Fruit fly (Drosophila melanogaster) whole organism, embryonic: ENCODE measurements around the gene sdt.

Experiments
- ATbp ChIP-seq: fragments of 200-800 bp; sonication (Bioruptor generic); optimal IDR thresholded peaks from 2 replicates; lab custom pipeline; 2017; ENCODE audit warnings: missing biosample characterization, mild to moderate bottlenecking, missing genetic modification characterization, missing genetic modification reagents
- Awh ChIP-seq: fragments of 200-800 bp; sonication (Bioruptor generic); IDR thresholded peaks from 2 replicates; pipeline ENCODE4, ENCODE4 v1.3.6; 2022; ENCODE audit warnings: missing biosample characterization, missing genetic modification characterization
- B-H2 ChIP-seq: fragments of 200-800 bp; sonication (Bioruptor generic); optimal IDR thresholded peaks from 2 replicates; lab custom pipeline; 2018; ENCODE audit warnings: missing biosample characterization, mild to moderate bottlenecking, missing genetic modification characterization
- CG10462 ChIP-seq: fragments of 200-800 bp; sonication (Bioruptor generic); optimal IDR thresholded peaks from 2 replicates; lab custom pipeline; 2016; ENCODE audit warnings: missing biosample characterization, missing genetic modification characterization
- CG11085 ChIP-seq: fragments of 200-800 bp; sonication (Bioruptor generic); IDR thresholded peaks from 2 replicates; pipeline ENCODE4 v1.3.6; 2022; ENCODE audit warnings: missing biosample characterization, missing genetic modification characterization
- CG14710 ChIP-seq: fragments of 200-800 bp; sonication (Bioruptor generic); optimal IDR thresholded peaks from 3 replicates; lab custom pipeline; 2019; ENCODE audit warnings: missing biosample characterization, mild to moderate bottlenecking, missing genetic modification characterization, moderate library complexity
- CG15011 ChIP-seq: fragments of 200-800 bp; sonication (Bioruptor generic); optimal IDR thresholded peaks from 3 replicates; lab custom pipeline; 2018; ENCODE audit warnings: missing biosample characterization, mild to moderate bottlenecking, missing genetic modification characterization
- CG15696 ChIP-seq: fragments of 200-800 bp; sonication (Bioruptor generic); optimal IDR thresholded peaks from 2 replicates; lab custom pipeline; 2019; ENCODE audit warnings: missing biosample characterization, mild to moderate bottlenecking, missing genetic modification characterization, moderate library complexity
- CG2678 ChIP-seq: fragments of 200-800 bp; sonication (Bioruptor generic); optimal IDR thresholded peaks from 3 replicates; lab custom pipeline; 2019; ENCODE audit warnings: missing biosample characterization, mild to moderate bottlenecking, missing genetic modification characterization, moderate library complexity
- CG30020 ChIP-seq: fragments of 200-800 bp; optimal IDR thresholded peaks from 2 replicates; lab custom pipeline; 2019; ENCODE audit warnings: missing biosample characterization, mild to moderate bottlenecking, missing genetic modification characterization, moderate library complexity
- CG3163 ChIP-seq: fragments of 200-800 bp; sonication (Bioruptor generic); optimal IDR thresholded peaks from 3 replicates; lab custom pipeline; 2016; ENCODE audit warnings: missing biosample characterization, missing genetic modification characterization
- CG32767 ChIP-seq: fragments of 200-800 bp; sonication (Bioruptor generic); IDR thresholded peaks from 2 replicates; pipeline ENCODE4 v1.3.6; 2022; ENCODE audit warnings: missing biosample characterization, missing genetic modification characterization
- CG43689 ChIP-seq: fragments of 200-800 bp; sonication (Bioruptor generic); IDR thresholded peaks from 2 replicates; pipeline ENCODE4 v1.3.6; 2022; ENCODE audit warnings: missing biosample characterization, missing genetic modification characterization
- CG4730 ChIP-seq: fragments of 200-800 bp; sonication (Bioruptor generic); IDR thresholded peaks from 2 replicates; pipeline ENCODE4 v1.3.6; 2022; ENCODE audit warnings: missing biosample characterization, missing genetic modification characterization
- CG5245 ChIP-seq: fragments of 200-800 bp; sonication (Bioruptor generic); optimal IDR thresholded peaks from 3 replicates; lab custom pipeline; 2016; ENCODE audit warnings: missing biosample characterization, missing genetic modification characterization
- CG7271 ChIP-seq: fragments of 200-800 bp; sonication (Bioruptor generic); optimal IDR thresholded peaks from 2 replicates; lab custom pipeline; 2018; ENCODE audit warnings: missing biosample characterization, mild to moderate bottlenecking, missing genetic modification characterization, moderate library complexity
- CG7357 ChIP-seq: fragments of 200-800 bp; sonication (Bioruptor generic); IDR thresholded peaks from 3 replicates; pipeline ENCODE4 v1.3.6; 2022; ENCODE audit warnings: missing biosample characterization, missing genetic modification characterization
- CG7839 ChIP-seq: fragments of 200-800 bp; sonication (Bioruptor generic); optimal IDR thresholded peaks from 3 replicates; lab custom pipeline; 2018; ENCODE audit warnings: missing biosample characterization, mild to moderate bottlenecking, missing genetic modification characterization, moderate library complexity
- CG9797 ChIP-seq: fragments of 200-800 bp; sonication (Bioruptor generic); optimal IDR thresholded peaks from 3 replicates; lab custom pipeline; 2018; ENCODE audit warnings: missing biosample characterization, mild to moderate bottlenecking, missing genetic modification characterization
- CTCF ChIP-seq: fragments of 200-800 bp; sonication (Bioruptor generic); optimal IDR thresholded peaks from 2 replicates; lab custom pipeline; 2017; ENCODE audit warnings: missing biosample characterization, mild to moderate bottlenecking, missing genetic modification characterization, moderate library complexity
- Dref ChIP-seq: fragments of 200-800 bp; sonication (Bioruptor generic); IDR thresholded peaks from 2 replicates; pipeline ENCODE4 v1.3.6; 2022; ENCODE audit warnings: missing biosample characterization, missing genetic modification characterization
- HmgD ChIP-seq: fragments of 200-800 bp; sonication (Bioruptor generic); optimal IDR thresholded peaks from 3 replicates; lab custom pipeline; 2016; ENCODE audit warnings: missing biosample characterization, missing genetic modification characterization
- Hmr ChIP-seq: fragments of 200-800 bp; sonication (Bioruptor generic); optimal IDR thresholded peaks from 3 replicates; lab custom pipeline; 2017; ENCODE audit warnings: mild to moderate bottlenecking, missing biosample characterization, missing genetic modification reagents, missing genetic modification characterization
- Hr78 ChIP-seq, 2 experiments: fragments of 200-800 bp in 1 of 2; fragments of >200 bp in 1 of 2; sonication (Bioruptor generic) in 1 of 2; optimal IDR thresholded peaks; 2 replicates each; lab custom pipeline; 2017 to 2019; ENCODE audit warnings: missing biosample characterization in 2 of 2, missing genetic modification characterization in 2 of 2, mild to moderate bottlenecking in 1 of 2, moderate library complexity in 1 of 2
- MBD-R2 ChIP-seq: fragments of 200-800 bp; sonication (Bioruptor generic); IDR thresholded peaks from 2 replicates; pipeline ENCODE4 v1.3.6; 2022; ENCODE audit warnings: missing biosample characterization, missing genetic modification characterization
- MESR4 ChIP-seq: fragments of 200-800 bp; sonication (Bioruptor generic); optimal IDR thresholded peaks from 2 replicates; lab custom pipeline; 2018; ENCODE audit warnings: missing biosample characterization, mild to moderate bottlenecking, missing genetic modification characterization, moderate library complexity
- Mad ChIP-seq: fragments of 200-800 bp; sonication (Bioruptor generic); optimal IDR thresholded peaks from 2 replicates; lab custom pipeline; 2016; ENCODE audit warnings: missing biosample characterization, missing genetic modification characterization
- Mrtf ChIP-seq: fragments of 200-800 bp; sonication (Bioruptor generic); IDR thresholded peaks from 3 replicates; pipeline ENCODE4 v1.3.6; 2022; ENCODE audit warnings: missing biosample characterization, missing genetic modification characterization
- Myb ChIP-seq: fragments of 200-800 bp; sonication (Bioruptor generic); optimal IDR thresholded peaks from 2 replicates; lab custom pipeline; 2016; ENCODE audit warnings: missing biosample characterization, missing genetic modification characterization
- Sox100B ChIP-seq: fragments of 200-800 bp; sonication (Bioruptor generic); optimal IDR thresholded peaks from 3 replicates; lab custom pipeline; 2018; ENCODE audit warnings: missing biosample characterization, mild to moderate bottlenecking, missing genetic modification characterization
- amos ChIP-seq: fragments of 200-800 bp; sonication (Bioruptor generic); IDR thresholded peaks from 2 replicates; pipeline ENCODE4 v1.3.6; 2022; ENCODE audit warnings: missing biosample characterization, missing genetic modification characterization; ENCODE audit not compliant: partially characterized antibody
- bbx ChIP-seq: fragments of 200-800 bp; sonication (Bioruptor generic); IDR thresholded peaks from 2 replicates; pipeline ENCODE4 v1.3.6; 2022; ENCODE audit warnings: missing biosample characterization, missing genetic modification characterization; ENCODE audit not compliant: partially characterized antibody
- cad ChIP-seq: fragments of >200 bp; optimal IDR thresholded peaks from 2 replicates; lab custom pipeline; 2017; ENCODE audit warnings: missing biosample characterization, missing genetic modification characterization
- cwo ChIP-seq: fragments of 200-800 bp; sonication (Bioruptor generic); optimal IDR thresholded peaks from 3 replicates; lab custom pipeline; 2017; ENCODE audit warnings: missing biosample characterization, missing genetic modification characterization, mild to moderate bottlenecking, moderate library complexity, missing genetic modification reagents
- disco-r ChIP-seq: fragments of 200-800 bp; sonication (Bioruptor generic); optimal IDR thresholded peaks from 2 replicates; lab custom pipeline; 2016; ENCODE audit warnings: missing biosample characterization, missing genetic modification characterization
- ewg ChIP-seq: fragments of 200-800 bp; sonication (Bioruptor generic); optimal IDR thresholded peaks from 3 replicates; lab custom pipeline; 2017; ENCODE audit warnings: mild to moderate bottlenecking, missing biosample characterization, missing genetic modification reagents, missing genetic modification characterization
- ind ChIP-seq: fragments of 200-800 bp; sonication (Bioruptor generic); optimal IDR thresholded peaks from 3 replicates; lab custom pipeline; 2016; ENCODE audit warnings: missing biosample characterization, missing genetic modification characterization
- insv ChIP-seq, 2 experiments: fragments of 200-800 bp; sonication (Bioruptor generic); optimal IDR thresholded peaks; 3 replicates each; lab custom pipeline; 2016 to 2018; ENCODE audit warnings: missing biosample characterization in 2 of 2, missing genetic modification characterization in 2 of 2
- jigr1 ChIP-seq: fragments of 200-800 bp; sonication (Bioruptor generic); IDR thresholded peaks from 3 replicates; pipeline ENCODE4 v1.3.6; 2022; ENCODE audit warnings: missing biosample characterization, missing genetic modification characterization
- jing ChIP-seq: fragments of 200-800 bp; sonication (Bioruptor generic); optimal IDR thresholded peaks from 2 replicates; lab custom pipeline; 2018; ENCODE audit warnings: missing biosample characterization, mild to moderate bottlenecking, missing genetic modification characterization
- lola ChIP-seq, 3 experiments: fragments of >200 bp in 2 of 3; fragments of 200-800 bp in 1 of 3; sonication (Bioruptor generic) in 1 of 3; optimal IDR thresholded peaks; 2 replicates each; lab custom pipeline; 2017 to 2019; ENCODE audit warnings: missing biosample characterization in 3 of 3, missing genetic modification characterization in 3 of 3, mild to moderate bottlenecking in 1 of 3, moderate library complexity in 1 of 3
- nerfin-2 ChIP-seq: fragments of 200-800 bp; sonication (Bioruptor generic); IDR thresholded peaks from 2 replicates; pipeline ENCODE4 v1.3.6; 2022; ENCODE audit warnings: missing biosample characterization, missing genetic modification characterization; ENCODE audit not compliant: partially characterized antibody
- nom ChIP-seq: fragments of 200-800 bp; sonication (Bioruptor generic); optimal IDR thresholded peaks from 2 replicates; lab custom pipeline; 2017; ENCODE audit warnings: missing biosample characterization, missing genetic modification characterization, mild to moderate bottlenecking, moderate library complexity, missing genetic modification reagents
- onecut ChIP-seq: fragments of 200-800 bp; sonication (Bioruptor generic); IDR thresholded peaks from 2 replicates; pipeline ENCODE4 v1.3.6; 2022; ENCODE audit warnings: missing biosample characterization, missing genetic modification characterization
- peb ChIP-seq: fragments of 200-800 bp; sonication (Bioruptor generic); IDR thresholded peaks from 2 replicates; pipeline ENCODE4 v1.3.6; 2022; ENCODE audit warnings: missing biosample characterization, missing genetic modification characterization
- schlank ChIP-seq: fragments of 200-800 bp; sonication (Bioruptor generic); optimal IDR thresholded peaks from 2 replicates; lab custom pipeline; 2018; ENCODE audit warnings: missing biosample characterization, mild to moderate bottlenecking, missing genetic modification characterization
- sens ChIP-seq: fragments of 200-800 bp; sonication (Bioruptor generic); peaks from one replicate; lab custom pipeline; 2016; ENCODE audit warnings: missing biosample characterization, missing genetic modification characterization
- seq ChIP-seq: fragments of 200-800 bp; sonication (Bioruptor generic); IDR thresholded peaks from 2 replicates; pipeline ENCODE4 v1.3.6; 2022; ENCODE audit warnings: missing biosample characterization, missing genetic modification characterization
- trem ChIP-seq: fragments of 200-800 bp; optimal IDR thresholded peaks from 3 replicates; lab custom pipeline; 2019; ENCODE audit warnings: missing biosample characterization, mild to moderate bottlenecking, missing genetic modification characterization, moderate library complexity
- twi ChIP-seq: fragments of 200-800 bp; optimal IDR thresholded peaks from 2 replicates; lab custom pipeline; 2019; ENCODE audit warnings: missing biosample characterization, mild to moderate bottlenecking, missing genetic modification characterization, moderate library complexity

Gene sdt

dm6 chrX:8148556-8148955 is 29.8 kb upstream of the sdt start, which contains the start of gene CG10959 (continued):
- TF ChIP-seq CG14710 (tag; lab: Kevin White, UChicago) (peak; percentile 33), B-H2 (GFP tag; lab: Kevin White, UChicago) (no peak), Mrtf (GFP tag; lab: Robert Waterston, UW) (no peak), disco-r (GFP tag; lab: Kevin White, UChicago) (no peak), trem (peak; percentile 30), Myb (GFP tag; lab: Kevin White, UChicago) (peak; percentile 3), jigr1 (GFP tag; lab: Robert Waterston, UW) (no peak), CG11085 (GFP tag; lab: Robert Waterston, UW) (no peak), nerfin-2 (no peak), CG7357 (no peak), Dref (GFP tag; lab: Robert Waterston, UW) (peak; percentile 66)

- TF ChIP-seq schlank (tag; lab: Kevin White, UChicago) = no peak
- TF ChIP-seq Awh (GFP tag; lab: Robert Waterston, UW) = no peak
- TF ChIP-seq twi (tag; lab: Kevin White, UChicago) = no peak
- TF ChIP-seq bbx = peak; percentile 14; the same call in 1 of the 2 replicates
- no peak for TF ChIP-seq CTCF (GFP tag; lab: Kevin White, UChicago)
- peak; percentile 15 for TF ChIP-seq sens
- 0 out of 2 replicates have a peak, but pooled peaks have one; percentile 8 for TF ChIP-seq MBD-R2
- TF ChIP-seq insv (GFP tag; optimal IDR thresholded peaks at IDR 0.05; lab: Kevin White, UChicago) = peak in 1 of 2 experiments; percentile 83
- TF ChIP-seq CG14710 (tag; lab: Kevin White, UChicago) = peak; percentile 17
- no peak for TF ChIP-seq CG30020 (tag; lab: Kevin White, UChicago)
- peak; percentile 49 for TF ChIP-seq Dref (GFP tag; lab: Robert Waterston, UW)
- no peak for TF ChIP-seq CG9797 (GFP tag; lab: Kevin White, UChicago)
- TF ChIP-seq Mad = no peak
- TF ChIP-seq CG3163 (GFP tag; lab: Kevin White, UChicago) = no peak
- TF ChIP-seq CG10462 (GFP tag; lab: Kevin White, UChicago) = peak; percentile 17
- TF ChIP-seq cwo (GFP tag; lab: Kevin White, UChicago) = no peak
- no peak for TF ChIP-seq CG2678
- no peak for TF ChIP-seq CG4730 (GFP tag; lab: Robert Waterston, UW)
- TF ChIP-seq nom = no peak
- no peak for TF ChIP-seq CG5245 (GFP tag; lab: Kevin White, UChicago)
- no peak for TF ChIP-seq Sox100B (GFP tag; lab: Kevin White, UChicago)
- TF ChIP-seq lola (GFP tag; optimal IDR thresholded peaks at IDR 0.05; lab: Kevin White, UChicago) = no peak
- no peak for TF ChIP-seq jing (GFP tag; lab: Kevin White, UChicago)
- TF ChIP-seq Hmr = no peak
- no peak for TF ChIP-seq ewg (GFP tag; lab: Kevin White, UChicago)
- no peak for TF ChIP-seq CG43689
- no peak for TF ChIP-seq ind (GFP tag; lab: Kevin White, UChicago)
- peak; percentile 53 for TF ChIP-seq onecut (GFP tag; lab: Robert Waterston, UW)
- no peak for TF ChIP-seq CG15011 (GFP tag; lab: Kevin White, UChicago)
- no peak for TF ChIP-seq CG7271 (tag; lab: Kevin White, UChicago)
- TF ChIP-seq MESR4 (GFP tag; lab: Kevin White, UChicago) = peak; percentile 66
- no peak for TF ChIP-seq Hr78 (GFP tag; optimal IDR thresholded peaks at IDR 0.05; lab: Kevin White, UChicago)
- no peak for TF ChIP-seq HmgD (GFP tag; lab: Kevin White, UChicago)
- no peak for TF ChIP-seq peb (GFP tag; lab: Robert Waterston, UW)
- no peak for TF ChIP-seq CG15696 (tag; lab: Kevin White, UChicago)
- TF ChIP-seq ATbp (GFP tag; lab: Kevin White, UChicago) = no peak
- no peak for TF ChIP-seq CG7839 (tag; lab: Kevin White, UChicago)
- TF ChIP-seq amos (GFP tag; lab: Robert Waterston, UW) = no peak
- TF ChIP-seq seq (GFP tag; lab: Robert Waterston, UW) = no peak
- TF ChIP-seq CG32767 (GFP tag; lab: Robert Waterston, UW) = peak; percentile 70; the same call in 1 of the 2 replicates
- TF ChIP-seq cad (GFP tag; lab: Kevin White, UChicago) = no peak
These were observed 26.3 kb upstream of the sdt start, which contains the start of gene Gbeta5 for dm6 chrX:8152077-8152476. Gene Gbeta5, minus strand, starts transcription at chrX:8152275.
